Fruit fly (Drosophila melanogaster) whole organism, pupa: ENCODE results near the gene CG34180.

ENCODE experiments used
- CG10348 ChIP-seq: fragments of 200-800 bp; sonication (Bioruptor generic); IDR thresholded peaks from 2 replicates; pipeline ENCODE4 v1.3.6; 2022; ENCODE audit warnings: missing biosample characterization, missing genetic modification characterization
- CG12605 ChIP-seq: fragments of 200-800 bp; sonication (Bioruptor generic); IDR thresholded peaks from 2 replicates; pipeline ENCODE4 v1.3.6; 2022; ENCODE audit warnings: missing biosample characterization, missing genetic modification characterization
- CG13204 ChIP-seq: fragments of 200-800 bp; sonication (Bioruptor generic); optimal IDR thresholded peaks from 2 replicates; lab custom pipeline; 2018; ENCODE audit warnings: missing biosample characterization, mild to moderate bottlenecking, missing genetic modification characterization, moderate library complexity
- CG14655 ChIP-seq: fragments of 200-800 bp; sonication (Bioruptor generic); optimal IDR thresholded peaks from 3 replicates; lab custom pipeline; 2017; ENCODE audit warnings: mild to moderate bottlenecking, missing biosample characterization, missing genetic modification reagents, missing genetic modification characterization
- CG15710 ChIP-seq: fragments of 200-800 bp; sonication (Bioruptor generic); optimal IDR thresholded peaks from 2 replicates; lab custom pipeline; 2018; ENCODE audit warnings: missing biosample characterization, mild to moderate bottlenecking, missing genetic modification characterization, moderate library complexity
- CG17806 ChIP-seq: fragments of 200-800 bp; sonication (Bioruptor generic); optimal IDR thresholded peaks from 2 replicates; lab custom pipeline; 2018; ENCODE audit warnings: missing biosample characterization, mild to moderate bottlenecking, missing genetic modification characterization, moderate library complexity
- CG32121 ChIP-seq: fragments of 200-800 bp; sonication (Bioruptor generic); IDR thresholded peaks from 2 replicates; pipeline ENCODE4 v1.3.6; 2022; ENCODE audit warnings: missing biosample characterization, missing genetic modification characterization
- CG4496 ChIP-seq: fragments of 200-800 bp; sonication (Bioruptor generic); IDR thresholded peaks from 3 replicates; pipeline ENCODE4 v1.3.6; 2022; ENCODE audit warnings: missing biosample characterization, missing genetic modification characterization
- CG8159 ChIP-seq: fragments of 200-800 bp; sonication (Bioruptor generic); optimal IDR thresholded peaks from 3 replicates; lab custom pipeline; 2018; ENCODE audit warnings: missing biosample characterization, mild to moderate bottlenecking, missing genetic modification characterization, moderate library complexity
- CG8301 ChIP-seq: fragments of 200-800 bp; sonication (Bioruptor generic); optimal IDR thresholded peaks from 2 replicates; lab custom pipeline; 2018; ENCODE audit warnings: missing biosample characterization, mild to moderate bottlenecking, missing genetic modification characterization
- CG9948 ChIP-seq: fragments of 200-800 bp; sonication (Bioruptor generic); optimal IDR thresholded peaks from 2 replicates; lab custom pipeline; 2018; ENCODE audit warnings: missing biosample characterization, mild to moderate bottlenecking, missing genetic modification characterization, moderate library complexity
- D1 ChIP-seq: fragments of 200-800 bp; sonication (Bioruptor generic); optimal IDR thresholded peaks from 2 replicates; lab custom pipeline; 2018; ENCODE audit warnings: missing biosample characterization, mild to moderate bottlenecking, missing genetic modification characterization, moderate library complexity
- EcR ChIP-seq: fragments of 200-800 bp; sonication (Bioruptor generic); optimal IDR thresholded peaks from 3 replicates; lab custom pipeline; 2019; ENCODE audit warnings: missing biosample characterization, missing genetic modification characterization, mild to moderate bottlenecking, moderate library complexity, missing genetic modification reagents
- Ets98B ChIP-seq: fragments of 200-800 bp; sonication (Bioruptor generic); IDR thresholded peaks from 2 replicates; pipeline ENCODE4 v1.3.6; 2022; ENCODE audit warnings: missing biosample characterization, missing genetic modification characterization
- Pif1A ChIP-seq: fragments of 200-800 bp; sonication (Bioruptor generic); optimal IDR thresholded peaks from 3 replicates; lab custom pipeline; 2016; ENCODE audit warnings: missing biosample characterization, missing genetic modification characterization
- Pif1B ChIP-seq: fragments of 200-800 bp; sonication (Bioruptor generic); optimal IDR thresholded peaks from 3 replicates; lab custom pipeline; 2016; ENCODE audit warnings: missing biosample characterization, missing genetic modification characterization
- Snoo ChIP-seq: fragments of 200-800 bp; sonication (Bioruptor generic); optimal IDR thresholded peaks from 3 replicates; lab custom pipeline; 2017; ENCODE audit warnings: missing biosample characterization, mild to moderate bottlenecking, missing genetic modification characterization, inconsistent platforms
- fd96Ca ChIP-seq: fragments of 200-800 bp; sonication (Bioruptor generic); IDR thresholded peaks from 3 replicates; pipeline ENCODE4 v1.3.6; 2022; ENCODE audit warnings: missing biosample characterization, missing genetic modification characterization
- gl ChIP-seq: fragments of 200-800 bp; sonication (Bioruptor generic); optimal IDR thresholded peaks from 2 replicates; lab custom pipeline; 2018; ENCODE audit warnings: missing biosample characterization, mild to moderate bottlenecking, missing genetic modification characterization
- rn ChIP-seq: fragments of 200-800 bp; sonication (Bioruptor generic); IDR thresholded peaks from 2 replicates; pipeline ENCODE4 v1.3.6; 2022; ENCODE audit warnings: missing biosample characterization, missing genetic modification characterization

Gene CG34180

dm6 chr2L:6109313-6109847, 49.1 kb downstream of the CG34180 start:
- no peak for TF ChIP-seq Pif1A (GFP tag; lab: Kevin White, UChicago)
- no peak for TF ChIP-seq CG14655 (GFP tag; lab: Kevin White, UChicago)
- no peak for TF ChIP-seq EcR
- no peak for TF ChIP-seq CG12605 (GFP tag; lab: Robert Waterston, UW)
- TF ChIP-seq CG8301 = no peak
- TF ChIP-seq CG15710 (tag; lab: Kevin White, UChicago) = no peak
- no peak for TF ChIP-seq Ets98B
- TF ChIP-seq Pif1B (GFP tag; lab: Kevin White, UChicago) = no peak
- no peak for TF ChIP-seq fd96Ca (GFP tag; lab: Robert Waterston, UW)
- no peak for TF ChIP-seq CG13204 (GFP tag; lab: Kevin White, UChicago)
- TF ChIP-seq gl (tag; lab: Kevin White, UChicago) = no peak
- no peak for TF ChIP-seq CG8159
- TF ChIP-seq CG4496 (GFP tag; lab: Robert Waterston, UW) = no peak
- TF ChIP-seq CG17806 (tag; lab: Kevin White, UChicago) = no peak
- TF ChIP-seq rn (GFP tag; lab: Robert Waterston, UW) = no peak
- no peak for TF ChIP-seq CG32121 (GFP tag; lab: Robert Waterston, UW)
- no peak for TF ChIP-seq CG9948
- no peak for TF ChIP-seq Snoo (tag; lab: Kevin White, UChicago)
- TF ChIP-seq D1 (tag; lab: Kevin White, UChicago) = no peak
- TF ChIP-seq CG10348 (GFP tag; lab: Robert Waterston, UW) = no peak
